Fruit fly (Drosophila melanogaster) whole organism, embryonic: ENCODE results near the gene Sfp33A4.

Experiments used
- Asciz ChIP-seq: fragments of 200-800 bp; sonication (Bioruptor generic); optimal IDR thresholded peaks from 2 replicates; lab custom pipeline; 2017; ENCODE audit warnings: missing biosample characterization, mild to moderate bottlenecking, missing genetic modification characterization, missing genetic modification reagents
- CG10565 ChIP-seq: fragments of 200-800 bp; sonication (Bioruptor generic); optimal IDR thresholded peaks from 3 replicates; lab custom pipeline; 2016; ENCODE audit warnings: missing biosample characterization, mild to moderate bottlenecking, missing genetic modification characterization
- CG11504 ChIP-seq: fragments of 200-800 bp; sonication (Bioruptor generic); optimal IDR thresholded peaks from 3 replicates; lab custom pipeline; 2019; ENCODE audit warnings: missing biosample characterization, mild to moderate bottlenecking, missing genetic modification characterization, moderate library complexity
- CG12155 ChIP-seq: fragments of 200-800 bp; sonication (Bioruptor generic); optimal IDR thresholded peaks from 3 replicates; lab custom pipeline; 2016; ENCODE audit warnings: missing biosample characterization, missing genetic modification characterization
- CG12236 ChIP-seq: fragments of 200-800 bp; sonication (Bioruptor generic); optimal IDR thresholded peaks from 2 replicates; lab custom pipeline; 2016; ENCODE audit warnings: missing biosample characterization, missing genetic modification characterization
- CG12299 ChIP-seq: fragments of 200-800 bp; sonication (Bioruptor generic); optimal IDR thresholded peaks from 2 replicates; lab custom pipeline; 2018; ENCODE audit warnings: missing biosample characterization, mild to moderate bottlenecking, missing genetic modification characterization
- CG1233 ChIP-seq: fragments of 200-800 bp; sonication (Bioruptor generic); optimal IDR thresholded peaks from 4 replicates; lab custom pipeline; 2018; ENCODE audit warnings: missing biosample characterization, mild to moderate bottlenecking, missing genetic modification characterization
- CG12769 ChIP-seq: fragments of 200-800 bp; sonication (Bioruptor generic); optimal IDR thresholded peaks from 2 replicates; lab custom pipeline; 2019; ENCODE audit warnings: missing biosample characterization, mild to moderate bottlenecking, missing genetic modification characterization, moderate library complexity
- CG12942 ChIP-seq: fragments of 200-800 bp; sonication (Bioruptor generic); optimal IDR thresholded peaks from 3 replicates; lab custom pipeline; 2016; ENCODE audit warnings: missing biosample characterization, missing genetic modification characterization
- CG13296 ChIP-seq: fragments of 200-800 bp; sonication (Bioruptor generic); optimal IDR thresholded peaks from 3 replicates; lab custom pipeline; 2018; ENCODE audit warnings: missing biosample characterization, mild to moderate bottlenecking, missing genetic modification characterization
- CG14965 ChIP-seq: fragments of 200-800 bp; sonication (Bioruptor generic); optimal IDR thresholded peaks from 2 replicates; lab custom pipeline; 2016; ENCODE audit warnings: missing biosample characterization, missing genetic modification characterization, borderline replicate concordance
- CG1529 ChIP-seq: fragments of 200-800 bp; sonication (Bioruptor generic); optimal IDR thresholded peaks from 3 replicates; lab custom pipeline; 2018; ENCODE audit warnings: missing biosample characterization, missing genetic modification characterization
- CG16813 ChIP-seq: fragments of 200-800 bp; sonication (Bioruptor generic); IDR thresholded peaks from 3 replicates; pipeline ENCODE4 v1.3.6; 2022; ENCODE audit warnings: missing biosample characterization, missing genetic modification characterization; ENCODE audit not compliant: partially characterized antibody
- CG18476 ChIP-seq: fragments of 200-800 bp; sonication (Bioruptor generic); optimal IDR thresholded peaks from 2 replicates; lab custom pipeline; 2016; ENCODE audit warnings: missing biosample characterization, mild to moderate bottlenecking, missing genetic modification characterization
- CG2120 ChIP-seq: fragments of 200-800 bp; sonication (Bioruptor generic); optimal IDR thresholded peaks from 3 replicates; lab custom pipeline; 2016; ENCODE audit warnings: missing biosample characterization, missing genetic modification characterization
- CG2889 ChIP-seq: fragments of 200-800 bp; sonication (Bioruptor generic); IDR thresholded peaks from 3 replicates; pipeline ENCODE4 v1.3.6; 2022; ENCODE audit warnings: missing biosample characterization, missing genetic modification characterization
- CG33213 ChIP-seq: fragments of 200-800 bp; sonication (Bioruptor generic); optimal IDR thresholded peaks from 3 replicates; lab custom pipeline; 2016; ENCODE audit warnings: missing biosample characterization, missing genetic modification characterization
- CG6254 ChIP-seq: fragments of 200-800 bp; sonication (Bioruptor generic); optimal IDR thresholded peaks from 3 replicates; lab custom pipeline; 2017; ENCODE audit warnings: mild to moderate bottlenecking, missing biosample characterization, missing genetic modification reagents, missing genetic modification characterization
- CG6272 ChIP-seq: fragments of 200-800 bp; sonication (Bioruptor generic); IDR thresholded peaks from 2 replicates; pipeline ENCODE4 v1.3.6; 2022; ENCODE audit warnings: missing biosample characterization, missing genetic modification characterization
- CG7556 ChIP-seq: fragments of 200-800 bp; sonication (Bioruptor generic); optimal IDR thresholded peaks from 2 replicates; lab custom pipeline; 2017; ENCODE audit warnings: missing biosample characterization, mild to moderate bottlenecking, missing genetic modification characterization
- CG8944 ChIP-seq: fragments of 200-800 bp; sonication (Bioruptor generic); optimal IDR thresholded peaks from 3 replicates; lab custom pipeline; 2016; ENCODE audit warnings: missing biosample characterization, missing genetic modification characterization
- CG9437 ChIP-seq: fragments of 200-800 bp; sonication (Bioruptor generic); optimal IDR thresholded peaks from 2 replicates; lab custom pipeline; 2018; ENCODE audit warnings: missing biosample characterization, mild to moderate bottlenecking, missing genetic modification characterization
- CrebB ChIP-seq: fragments of 200-800 bp; sonication (Bioruptor generic); optimal IDR thresholded peaks from 3 replicates; lab custom pipeline; 2018; ENCODE audit warnings: missing biosample characterization, mild to moderate bottlenecking, missing genetic modification characterization
- E2f1 ChIP-seq: fragments of 200-800 bp; sonication (Bioruptor generic); IDR thresholded peaks from 2 replicates; pipeline ENCODE4 v1.3.6; 2022; ENCODE audit warnings: missing biosample characterization, missing genetic modification characterization
- Hmr ChIP-seq: fragments of 200-800 bp; sonication (Bioruptor generic); optimal IDR thresholded peaks from 3 replicates; lab custom pipeline; 2017; ENCODE audit warnings: mild to moderate bottlenecking, missing biosample characterization, missing genetic modification reagents, missing genetic modification characterization
- Hr51 ChIP-seq, 2 experiments: fragments of 200-800 bp; sonication (Bioruptor generic); optimal IDR thresholded peaks; 2 replicates in 1 of 2; 3 replicates in 1 of 2; lab custom pipeline; 2016 to 2018; ENCODE audit warnings: missing biosample characterization in 2 of 2, missing genetic modification characterization in 2 of 2, mild to moderate bottlenecking in 1 of 2, moderate library complexity in 1 of 2
- Nf-YA ChIP-seq: fragments of 200-800 bp; sonication (Bioruptor generic); IDR thresholded peaks from 2 replicates; pipeline ENCODE4 v1.3.6; 2022; ENCODE audit warnings: missing biosample characterization, missing genetic modification characterization
- Nf-YC ChIP-seq: fragments of 200-800 bp; optimal IDR thresholded peaks from 3 replicates; lab custom pipeline; 2019; ENCODE audit warnings: missing biosample characterization, mild to moderate bottlenecking, missing genetic modification characterization, moderate library complexity
- Scr ChIP-seq: fragments of 200-800 bp; sonication (Bioruptor generic); IDR thresholded peaks from 2 replicates; pipeline ENCODE4 v1.3.6; 2022; ENCODE audit warnings: missing biosample characterization, missing genetic modification characterization; ENCODE audit not compliant: partially characterized antibody
- Sry-β ChIP-seq: fragments of 200-800 bp; sonication (Bioruptor generic); optimal IDR thresholded peaks from 2 replicates; lab custom pipeline; 2018; ENCODE audit warnings: missing biosample characterization, mild to moderate bottlenecking, missing genetic modification characterization, moderate library complexity
- aop ChIP-seq: fragments of 200-800 bp; sonication (Bioruptor generic); IDR thresholded peaks from 2 replicates; pipeline ENCODE4 v1.3.6; 2022; ENCODE audit warnings: missing biosample characterization, missing genetic modification characterization
- ash1 ChIP-seq: fragments of 200-800 bp; sonication (Bioruptor generic); optimal IDR thresholded peaks from 2 replicates; lab custom pipeline; 2018; ENCODE audit warnings: missing biosample characterization, mild to moderate bottlenecking, missing genetic modification characterization
- cg ChIP-seq: fragments of 200-800 bp; sonication (Bioruptor generic); optimal IDR thresholded peaks from 3 replicates; lab custom pipeline; 2019; ENCODE audit warnings: missing biosample characterization, mild to moderate bottlenecking, missing genetic modification characterization, moderate library complexity
- ewg ChIP-seq: fragments of 200-800 bp; sonication (Bioruptor generic); optimal IDR thresholded peaks from 3 replicates; lab custom pipeline; 2017; ENCODE audit warnings: mild to moderate bottlenecking, missing biosample characterization, missing genetic modification reagents, missing genetic modification characterization
- fd3F ChIP-seq: fragments of 200-800 bp; sonication (Bioruptor generic); optimal IDR thresholded peaks from 2 replicates; lab custom pipeline; 2018; ENCODE audit warnings: missing biosample characterization, mild to moderate bottlenecking, missing genetic modification characterization, moderate library complexity
- fu2 ChIP-seq: fragments of 200-800 bp; sonication (Bioruptor generic); optimal IDR thresholded peaks from 2 replicates; lab custom pipeline; 2016; ENCODE audit warnings: missing biosample characterization, missing genetic modification characterization
- grn ChIP-seq: fragments of 200-800 bp; sonication (Bioruptor generic); optimal IDR thresholded peaks from 3 replicates; lab custom pipeline; 2017; ENCODE audit warnings: missing biosample characterization, missing genetic modification characterization
- her ChIP-seq: fragments of 200-800 bp; sonication (Bioruptor generic); optimal IDR thresholded peaks from 2 replicates; lab custom pipeline; 2016; ENCODE audit warnings: missing biosample characterization, missing genetic modification characterization
- insv ChIP-seq, 2 experiments: fragments of 200-800 bp; sonication (Bioruptor generic); optimal IDR thresholded peaks; 3 replicates each; lab custom pipeline; 2016 to 2018; ENCODE audit warnings: missing biosample characterization in 2 of 2, missing genetic modification characterization in 2 of 2
- luna ChIP-seq: fragments of 200-800 bp; sonication (Bioruptor generic); optimal IDR thresholded peaks from 2 replicates; lab custom pipeline; 2016; ENCODE audit warnings: missing biosample characterization, missing genetic modification characterization
- mirr ChIP-seq: fragments of 200-800 bp; sonication (Bioruptor generic); optimal IDR thresholded peaks from 3 replicates; lab custom pipeline; 2018; ENCODE audit warnings: missing biosample characterization, mild to moderate bottlenecking, missing genetic modification characterization
- nmo ChIP-seq: fragments of 200-800 bp; sonication (Bioruptor generic); optimal IDR thresholded peaks from 2 replicates; lab custom pipeline; 2018; ENCODE audit warnings: missing biosample characterization, mild to moderate bottlenecking, missing genetic modification characterization, moderate library complexity
- otp ChIP-seq: fragments of 200-800 bp; sonication (Bioruptor generic); IDR thresholded peaks from 3 replicates; pipeline ENCODE4, ENCODE4 v1.3.6; 2022; ENCODE audit warnings: missing biosample characterization, missing genetic modification characterization
- phol ChIP-seq: fragments of 200-800 bp; sonication (Bioruptor generic); optimal IDR thresholded peaks from 3 replicates; lab custom pipeline; 2018; ENCODE audit warnings: missing biosample characterization, mild to moderate bottlenecking, missing genetic modification characterization, moderate library complexity
- sc ChIP-seq, 3 experiments: fragments of >200 bp in 2 of 3; fragments of 200-800 bp in 1 of 3; sonication (Bioruptor generic) in 1 of 3; optimal IDR thresholded peaks; 2 replicates in 2 of 3; 3 replicates in 1 of 3; lab custom pipeline; 2017; ENCODE audit warnings: mild to moderate bottlenecking in 1 of 3, missing biosample characterization in 1 of 3, missing genetic modification characterization in 1 of 3, missing genetic modification reagents in 1 of 3
- sima ChIP-seq: fragments of 200-800 bp; sonication (Bioruptor generic); optimal IDR thresholded peaks from 2 replicates; lab custom pipeline; 2016; ENCODE audit warnings: missing biosample characterization, missing genetic modification characterization
- twi ChIP-seq: fragments of 200-800 bp; optimal IDR thresholded peaks from 2 replicates; lab custom pipeline; 2019; ENCODE audit warnings: missing biosample characterization, mild to moderate bottlenecking, missing genetic modification characterization, moderate library complexity
- usp ChIP-seq: fragments of >200 bp; optimal IDR thresholded peaks from 2 replicates; lab custom pipeline; 2017; ENCODE audit warnings: missing biosample characterization, missing genetic modification characterization

Gene Sfp33A4

dm6 chr2L:11816376-11816775 is 20.7 kb upstream of the Sfp33A4 start (continued):
- TF ChIP-seq CG2120 (GFP tag; lab: Kevin White, UChicago) (peak; percentile 43), CG2889 (GFP tag; lab: Robert Waterston, UW) (peak; percentile 74), phol (tag; lab: Kevin White, UChicago) (peak; percentile 94), CG9437 (peak; percentile 87), CG6254 (peak; percentile 96), fd3F (GFP tag; lab: Kevin White, UChicago) (peak; percentile 74), CrebB (peak; percentile 89), CG8944 (GFP tag; lab: Kevin White, UChicago) (peak; percentile 94), cg (GFP tag; lab: Kevin White, UChicago) (no peak), CG1529 (GFP tag; lab: Kevin White, UChicago) (peak; percentile 96), CG12299 (peak; percentile 72), CG16813 (GFP tag; lab: Robert Waterston, UW) (peak; percentile 50; the same call in 2 of the 3 replicates), CG33213 (peak; percentile 98), CG13296 (GFP tag; lab: Kevin White, UChicago) (peak; percentile 93), Asciz (GFP tag; lab: Kevin White, UChicago) (peak; percentile 97), fu2 (GFP tag; lab: Kevin White, UChicago) (peak; percentile 51), mirr (peak; percentile 95), CG6272 (peak; percentile 78), Hr51 (GFP tag; optimal IDR thresholded peaks at IDR 0.05; lab: Kevin White, UChicago) (peak; percentile 55 to 84), CG12942 (GFP tag; lab: Kevin White, UChicago) (peak; percentile 85), CG11504 (tag; lab: Kevin White, UChicago) (peak; percentile 87), sima (GFP tag; lab: Kevin White, UChicago) (peak; percentile 84), CG14965 (GFP tag; lab: Kevin White, UChicago) (peak; percentile 97), ewg (GFP tag; lab: Kevin White, UChicago) (peak; percentile 94), Sry-β (GFP tag; lab: Kevin White, UChicago) (peak; percentile 77), otp (peak; percentile 98), luna (GFP tag; lab: Kevin White, UChicago) (peak; percentile 80), sc (optimal IDR thresholded peaks at IDR 0.05; lab: Kevin White, UChicago) (no peak), sc (GFP tag; optimal IDR thresholded peaks at IDR 0.05; lab: Kevin White, UChicago) (peak; percentile 97), CG10565 (GFP tag; lab: Kevin White, UChicago) (peak; percentile 79), twi (tag; lab: Kevin White, UChicago) (peak; percentile 89), her (GFP tag; lab: Kevin White, UChicago) (peak; percentile 94), CG12769 (peak; percentile 66), nmo (GFP tag; lab: Kevin White, UChicago) (peak; percentile 90), CG12155 (GFP tag; lab: Kevin White, UChicago) (peak; percentile 78), Scr (no peak), CG1233 (GFP tag; lab: Kevin White, UChicago) (peak; percentile 97), Hmr (GFP tag; lab: Kevin White, UChicago) (peak; percentile 95), Nf-YA (GFP tag; lab: Robert Waterston, UW) (peak; percentile 90), insv (GFP tag; optimal IDR thresholded peaks at IDR 0.05; lab: Kevin White, UChicago) (peak in 1 of 2 experiments; percentile 83), CG12236 (GFP tag; lab: Kevin White, UChicago) (peak; percentile 96), Nf-YC (tag; lab: Kevin White, UChicago) (peak; percentile 72), grn (peak; percentile 80), aop (peak; percentile 74; the same call in 1 of the 2 replicates), ash1 (GFP tag; lab: Kevin White, UChicago) (peak; percentile 84), CG18476 (GFP tag; lab: Kevin White, UChicago) (peak; percentile 84), CG7556 (GFP tag; lab: Kevin White, UChicago) (peak; percentile 82), usp (GFP tag; lab: Kevin White, UChicago) (no peak), E2f1 (peak; percentile 85)
